Fruit fly (Drosophila melanogaster): ENCODE results near the gene tara.

The tara gene

DNA sequence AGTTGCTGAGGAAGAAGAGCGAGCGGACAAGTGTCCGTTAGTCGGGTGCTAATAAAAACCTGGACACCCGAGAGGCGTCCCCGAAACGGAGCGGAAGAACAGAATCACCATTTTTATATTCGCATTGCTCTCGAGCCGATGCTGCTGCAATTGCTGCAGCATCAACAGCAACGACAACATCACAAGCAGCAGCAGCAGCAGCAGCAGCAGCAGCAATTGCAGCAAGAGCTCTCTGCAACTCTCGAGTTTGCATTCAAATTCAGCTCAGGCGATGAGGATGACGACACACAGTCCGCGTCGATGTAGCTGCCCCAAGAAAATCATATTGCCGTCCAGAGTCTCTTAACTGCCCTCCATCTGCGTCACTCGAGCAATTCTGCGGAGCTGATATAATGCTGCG, 19.3 kb upstream of the tara start:
- no peak for TF ChIP-seq Clk (GFP tag; optimal IDR thresholded peaks at IDR 0.05)
- peak; percentile 21 for TF ChIP-seq kay (GFP tag; ENCODE audit: borderline replicate concordance)
- no peak for TF ChIP-seq toe (GFP tag; optimal IDR thresholded peaks at IDR 0.05)
- peak; percentile 9 for TF ChIP-seq CG7045 (GFP tag; optimal IDR thresholded peaks at IDR 0.05)
- TF ChIP-seq CG7101 (tag; optimal IDR thresholded peaks at IDR 0.05): no peak

DNA sequence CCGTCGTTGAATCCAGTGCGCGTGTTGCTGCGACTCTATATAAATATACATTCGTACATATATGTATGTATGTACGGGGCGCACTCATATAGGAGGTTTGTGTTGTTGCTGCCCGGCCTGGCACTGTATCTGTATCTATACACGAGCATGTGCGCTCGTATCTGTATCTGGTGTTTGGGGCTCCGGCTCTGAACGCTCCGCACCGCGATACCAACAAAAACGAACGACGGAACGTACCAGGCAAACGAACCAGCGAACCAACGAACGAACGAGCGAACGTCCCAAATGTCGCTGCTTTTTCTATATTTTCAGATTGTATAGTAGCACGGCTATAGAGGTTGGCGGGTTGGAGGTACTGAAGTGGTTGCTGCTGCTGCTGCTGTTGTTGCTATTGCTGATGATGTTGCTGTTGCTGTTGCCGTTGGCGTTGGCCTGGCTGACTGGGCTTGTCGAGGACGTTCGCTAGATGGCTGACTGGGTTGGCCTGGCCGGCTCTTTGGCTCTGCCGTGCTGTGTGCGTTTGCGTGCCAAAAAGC, 18.3 kb upstream of the tara start:
- TF ChIP-seq Clk (GFP tag; optimal IDR thresholded peaks at IDR 0.05): peak; percentile 13
- TF ChIP-seq CG7101 (tag; optimal IDR thresholded peaks at IDR 0.05): no peak
- TF ChIP-seq CG7045 (GFP tag; optimal IDR thresholded peaks at IDR 0.05): no peak
- TF ChIP-seq bab1 (GFP tag; optimal IDR thresholded peaks at IDR 0.05): peak; percentile 6
- TF ChIP-seq cic (GFP tag; optimal IDR thresholded peaks at IDR 0.05): peak; percentile 93
- TF ChIP-seq ovo (GFP tag; optimal IDR thresholded peaks at IDR 0.05): no peak
- peak; percentile 48 for TF ChIP-seq tj (GFP tag; optimal IDR thresholded peaks at IDR 0.05)
- TF ChIP-seq Mnt (GFP tag; optimal IDR thresholded peaks at IDR 0.05): peak; percentile 85
- peak; percentile 61 for TF ChIP-seq CG12768 (GFP tag; optimal IDR thresholded peaks at IDR 0.05)
- TF ChIP-seq CG33017 (tag; optimal IDR thresholded peaks at IDR 0.05): peak; percentile 41
- TF ChIP-seq CG1620 (GFP tag; optimal IDR thresholded peaks at IDR 0.05): peak; percentile 20

DNA sequence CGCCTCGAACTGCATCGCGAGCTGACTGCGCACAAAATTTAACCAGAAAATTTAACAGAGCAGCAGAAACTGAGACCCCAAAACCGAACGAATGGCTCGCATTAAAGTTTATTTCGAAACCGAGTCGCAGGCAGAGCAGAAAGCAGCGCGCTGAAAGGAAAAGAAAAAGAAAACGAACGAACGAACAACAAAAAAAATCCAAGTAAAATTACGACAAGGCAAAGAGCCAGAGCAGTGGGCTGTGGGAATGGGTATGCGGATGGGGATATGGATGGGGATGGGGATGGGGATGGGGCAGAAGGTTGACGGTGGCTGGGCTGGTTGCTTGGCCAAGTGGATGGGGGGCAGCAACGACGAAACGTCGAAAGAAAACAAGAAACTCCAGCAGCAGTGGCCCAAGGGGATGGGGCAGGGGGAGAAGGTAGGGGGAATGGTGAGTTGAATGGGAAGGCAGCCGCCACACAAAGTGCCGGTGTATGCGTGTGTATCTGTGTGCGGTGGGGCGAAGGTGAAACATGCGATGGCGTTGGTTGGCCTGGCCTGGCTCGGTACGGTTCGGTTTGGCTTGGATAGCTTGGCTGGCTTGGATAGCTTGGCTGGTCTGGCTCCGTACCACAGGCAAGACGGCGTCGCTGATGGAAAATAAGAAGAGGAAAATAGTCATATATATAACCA, 17.2 kb upstream of the tara start:
- TF ChIP-seq CG5204 (GFP tag; optimal IDR thresholded peaks at IDR 0.05) (no peak), CG7045 (GFP tag; optimal IDR thresholded peaks at IDR 0.05) (no peak), ovo (GFP tag; optimal IDR thresholded peaks at IDR 0.05) (no peak), Crg-1 (GFP tag; optimal IDR thresholded peaks at IDR 0.05) (no peak), kay (GFP tag; ENCODE audit: borderline replicate concordance) (no peak), tj (GFP tag; optimal IDR thresholded peaks at IDR 0.05) (peak; percentile 99), CG12768 (GFP tag; optimal IDR thresholded peaks at IDR 0.05) (no peak), Hr96 (GFP tag; optimal IDR thresholded peaks at IDR 0.05) (no peak), cnc (optimal IDR thresholded peaks at IDR 0.05) (no peak), cic (GFP tag; optimal IDR thresholded peaks at IDR 0.05) (no peak), pad (GFP tag; optimal IDR thresholded peaks at IDR 0.05) (no peak), CG1620 (GFP tag; optimal IDR thresholded peaks at IDR 0.05) (no peak), Mnt (GFP tag; optimal IDR thresholded peaks at IDR 0.05) (no peak), bab1 (GFP tag; optimal IDR thresholded peaks at IDR 0.05) (peak; percentile 27), CG11617 (GFP tag; optimal IDR thresholded peaks at IDR 0.05) (no peak), toe (GFP tag; optimal IDR thresholded peaks at IDR 0.05) (no peak), CG14711 (tag; optimal IDR thresholded peaks at IDR 0.05) (no peak)

DNA sequence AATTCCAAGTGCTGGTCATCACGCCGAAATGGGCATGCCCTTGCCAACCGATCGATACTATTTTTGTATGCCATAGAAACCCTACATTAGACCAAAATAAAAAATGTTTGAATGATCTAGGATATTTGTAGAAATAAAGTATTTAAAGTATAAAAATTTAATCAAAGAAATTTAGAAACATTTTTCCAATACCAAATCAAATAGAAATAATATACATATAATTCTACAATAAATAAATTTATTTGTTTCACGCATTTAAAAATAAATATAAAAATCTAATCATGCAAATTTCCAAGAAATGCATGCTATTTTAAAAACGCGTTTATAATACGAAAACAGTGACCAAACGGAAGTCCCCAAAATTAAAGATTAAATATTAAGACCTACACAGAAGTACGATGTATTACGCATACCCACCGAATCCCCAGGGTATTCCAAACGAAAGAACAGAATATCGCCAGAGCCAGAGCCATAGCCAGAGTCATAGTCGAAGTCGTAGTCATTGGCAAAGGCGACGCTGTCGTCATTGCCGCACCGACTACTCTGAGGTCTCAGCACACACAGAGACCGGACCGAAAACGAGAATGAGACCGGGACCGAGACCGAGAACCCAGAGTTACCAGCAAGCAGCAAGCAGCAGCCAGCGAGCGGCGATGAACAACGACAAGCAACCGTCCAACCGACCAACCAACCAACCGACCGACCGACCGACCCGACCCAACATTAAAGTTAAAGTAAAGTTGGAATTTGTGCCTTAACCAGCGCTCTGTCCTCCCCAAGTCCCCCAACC, 16.3 kb upstream of the tara start:
- TF ChIP-seq tj (GFP tag; optimal IDR thresholded peaks at IDR 0.05) (no peak), CG7045 (GFP tag; optimal IDR thresholded peaks at IDR 0.05) (no peak), toe (GFP tag; optimal IDR thresholded peaks at IDR 0.05) (no peak), Clk (GFP tag; optimal IDR thresholded peaks at IDR 0.05) (no peak), cic (GFP tag; optimal IDR thresholded peaks at IDR 0.05) (no peak), Hr96 (GFP tag; optimal IDR thresholded peaks at IDR 0.05) (no peak)

DNA sequence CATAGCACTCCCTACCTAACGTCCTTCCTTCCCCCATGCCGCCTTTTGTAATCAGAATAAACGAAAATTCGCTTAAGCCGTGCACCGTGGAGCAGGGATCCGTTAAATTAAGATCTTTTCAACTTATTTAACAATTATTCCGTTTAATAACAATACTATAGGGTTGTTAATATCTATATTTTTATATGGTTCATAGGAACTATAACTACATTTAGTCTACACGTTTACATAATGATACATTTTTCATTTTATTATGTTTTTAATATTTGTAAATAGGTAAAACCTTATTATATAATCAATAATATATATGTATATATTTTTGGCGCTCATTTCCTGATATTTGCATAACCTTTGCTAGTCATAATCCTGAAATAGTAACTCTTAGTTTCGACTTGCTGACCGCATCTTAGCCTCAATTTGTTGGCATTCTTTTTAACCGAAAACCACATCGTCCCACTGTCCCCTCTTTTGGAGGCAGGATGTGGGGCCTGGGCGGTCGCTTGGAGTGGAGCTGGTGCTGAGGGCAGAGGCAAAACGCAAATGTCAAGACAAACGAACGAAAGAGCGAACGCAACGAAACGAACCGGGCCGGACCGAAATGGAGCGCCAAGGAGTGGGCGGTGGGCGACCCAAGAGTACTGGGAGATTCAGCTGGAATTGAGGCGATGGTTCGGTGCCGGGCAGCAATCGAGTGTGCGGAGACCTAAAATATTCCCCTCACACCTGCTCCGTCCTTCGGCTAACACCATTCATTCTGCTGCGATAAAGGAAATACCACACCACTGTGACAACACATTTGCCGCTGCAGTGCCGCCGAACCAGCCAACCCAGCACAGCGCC, 15.5 kb upstream of the tara start:
- no peak for TF ChIP-seq CG5204 (GFP tag; optimal IDR thresholded peaks at IDR 0.05)
- no peak for TF ChIP-seq CG7045 (GFP tag; optimal IDR thresholded peaks at IDR 0.05)
- TF ChIP-seq CG33017 (tag; optimal IDR thresholded peaks at IDR 0.05): no peak
- TF ChIP-seq CG11617 (GFP tag; optimal IDR thresholded peaks at IDR 0.05): no peak
- TF ChIP-seq Mnt (GFP tag; optimal IDR thresholded peaks at IDR 0.05): no peak
- TF ChIP-seq tj (GFP tag; optimal IDR thresholded peaks at IDR 0.05): no peak
- no peak for TF ChIP-seq cic (GFP tag; optimal IDR thresholded peaks at IDR 0.05)
- no peak for TF ChIP-seq CG12768 (GFP tag; optimal IDR thresholded peaks at IDR 0.05)

DNA sequence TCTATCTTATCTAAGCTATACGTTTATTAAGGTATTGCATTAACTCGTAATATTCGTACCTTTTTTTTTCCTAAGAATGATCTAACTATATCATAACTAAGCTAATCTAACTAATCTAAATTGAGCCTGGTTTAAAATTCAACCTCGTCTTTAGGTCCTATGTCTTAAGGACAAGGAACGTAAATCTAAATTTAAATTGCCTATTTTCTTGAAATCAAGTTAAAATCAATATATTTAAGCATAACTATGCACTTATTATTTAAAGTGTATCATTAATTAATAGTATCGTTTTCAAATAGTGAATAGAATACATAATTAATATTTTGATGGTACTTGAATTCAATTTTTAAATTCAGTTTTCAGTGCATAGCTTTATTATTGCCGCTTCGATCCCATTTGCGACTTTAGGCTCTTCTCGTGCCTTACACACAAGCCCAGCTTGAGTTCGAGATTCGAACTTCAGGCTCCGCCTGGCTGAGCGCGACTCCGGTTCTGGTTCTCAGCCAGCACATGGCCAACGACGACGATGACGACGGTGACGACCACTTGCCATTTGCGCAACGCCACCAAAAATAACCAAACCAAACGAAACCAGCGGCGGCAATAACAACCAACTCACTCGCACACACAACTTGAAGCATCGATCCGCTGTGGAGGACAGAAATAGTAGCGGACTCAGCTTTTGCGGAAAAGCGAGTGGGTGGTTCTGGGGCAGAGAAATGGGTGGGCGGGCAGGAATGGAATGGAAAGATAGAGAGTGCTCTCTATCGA, 14.5 kb upstream of the tara start:
- TF ChIP-seq tj (GFP tag; optimal IDR thresholded peaks at IDR 0.05) (peak; percentile 57), bab1 (GFP tag; optimal IDR thresholded peaks at IDR 0.05) (no peak), toe (GFP tag; optimal IDR thresholded peaks at IDR 0.05) (no peak), cnc (optimal IDR thresholded peaks at IDR 0.05) (no peak), Crg-1 (GFP tag; optimal IDR thresholded peaks at IDR 0.05) (no peak)
